Worm (Caenorhabditis elegans) whole organism, early embryonic: ENCODE results near the gene spe-43.

Experiments
- B0310.2 ChIP-seq: sonication (generic microtip); optimal IDR thresholded peaks from 2 replicates; lab custom pipeline; 2016; ENCODE audit warnings: mild to moderate bottlenecking, missing genetic modification characterization, missing compliant biosample characterization
- F13C5.2 ChIP-seq: sonication (generic microtip); optimal IDR thresholded peaks from 2 replicates; lab custom pipeline; 2017; ENCODE audit warnings: mild to moderate bottlenecking, missing genetic modification characterization, inconsistent platforms, missing compliant biosample characterization
- aly-1 ChIP-seq: sonication (generic microtip); optimal IDR thresholded peaks from 2 replicates; lab custom pipeline; 2016; ENCODE audit warnings: missing genetic modification characterization, missing compliant biosample characterization
- ama-1 ChIP-seq: fragments of 150-350 bp; optimal IDR thresholded peaks from 2 replicates; lab custom pipeline; 2014
- ceh-13 ChIP-seq: fragments of 200-800 bp; sonication (Bioruptor generic); optimal IDR thresholded peaks from 2 replicates; lab custom pipeline; 2018; ENCODE audit warnings: mild to moderate bottlenecking, missing genetic modification characterization, missing compliant biosample characterization
- ceh-36 ChIP-seq: sonication (generic microtip); optimal IDR thresholded peaks from 2 replicates; lab custom pipeline; 2016; ENCODE audit warnings: missing genetic modification characterization, inconsistent platforms, missing compliant biosample characterization
- ets-7 ChIP-seq: sonication (generic microtip); optimal IDR thresholded peaks from 2 replicates; lab custom pipeline; 2016; ENCODE audit warnings: missing genotype, missing genetic modification characterization, missing compliant biosample characterization
- flt-1 ChIP-seq: fragments of 200-800 bp; sonication (Bioruptor generic); IDR thresholded peaks from 2 replicates; pipeline ENCODE4 v1.3.6; 2022; ENCODE audit warnings: missing genetic modification characterization, missing compliant biosample characterization
- hmbx-1 ChIP-seq: sonication (generic microtip); optimal IDR thresholded peaks from 2 replicates; lab custom pipeline; 2016; ENCODE audit warnings: mild to moderate bottlenecking, missing genetic modification characterization, missing compliant biosample characterization
- hmg-4 ChIP-seq: fragments of 200-800 bp; sonication (Bioruptor generic); optimal IDR thresholded peaks from 2 replicates; lab custom pipeline; 2018; ENCODE audit warnings: mild to moderate bottlenecking, missing genetic modification characterization, missing compliant biosample characterization
- hnd-1 ChIP-seq: sonication (generic microtip); optimal IDR thresholded peaks from 2 replicates; lab custom pipeline; 2016; ENCODE audit warnings: missing genetic modification characterization, missing compliant biosample characterization
- pes-1 ChIP-seq: fragments of 200-800 bp; sonication (Bioruptor generic); IDR thresholded peaks from 2 replicates; pipeline ENCODE4 v1.3.6; 2022; ENCODE audit warnings: missing genetic modification reagents, missing genetic modification characterization, missing compliant biosample characterization
- scrt-1 ChIP-seq: fragments of 200-800 bp; sonication (Bioruptor generic); IDR thresholded peaks from 2 replicates; pipeline ENCODE4 v1.3.6; 2022; ENCODE audit warnings: missing genetic modification characterization, missing compliant biosample characterization
- sea-1 ChIP-seq: fragments of 200-800 bp; sonication (Bioruptor generic); conservative IDR thresholded peaks from 2 replicates; pipeline ENCODE4 v1.3.6; 2022; ENCODE audit warnings: missing genetic modification characterization, missing compliant biosample characterization
- tbx-11 ChIP-seq: fragments of 200-800 bp; sonication (Bioruptor generic); IDR thresholded peaks from 2 replicates; pipeline ENCODE4 v1.3.6; 2022; ENCODE audit warnings: missing genetic modification characterization, missing compliant biosample characterization
- tbx-37 ChIP-seq: fragments of 200-800 bp; sonication (Bioruptor generic); conservative IDR thresholded peaks from 2 replicates; pipeline ENCODE4 v1.3.6; 2022; ENCODE audit warnings: missing genetic modification reagents, missing genetic modification characterization, missing compliant biosample characterization
- tra-4 ChIP-seq: sonication (generic microtip); optimal IDR thresholded peaks from 2 replicates; lab custom pipeline; 2017; ENCODE audit warnings: missing genetic modification characterization, missing compliant biosample characterization

The spe-43 gene

DNA sequence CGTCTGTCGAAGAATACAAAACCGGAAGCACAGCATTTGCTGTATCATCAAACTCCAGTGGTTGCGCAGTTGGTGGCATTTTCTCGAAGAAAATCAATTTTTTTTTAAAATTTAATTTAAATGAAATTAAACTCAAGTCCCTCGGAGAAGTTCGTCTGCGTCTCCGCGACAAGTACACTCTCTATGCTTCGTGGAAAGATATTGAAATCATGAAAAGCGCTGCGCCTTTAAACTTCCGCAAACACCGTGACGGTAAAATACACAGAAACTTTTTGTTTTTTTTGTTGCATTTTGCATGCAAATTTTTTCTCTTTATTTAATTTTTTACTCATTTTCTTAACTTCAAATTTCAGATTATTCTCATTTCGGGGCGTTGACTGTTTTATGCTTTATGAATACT, 43.5 kb downstream of the spe-43 start, which contains the start of the genes dli-1, tin-9.2 and exos-4.1:
TSS of gene dli-1 (minus strand) at position 141 of the 400 bp plus-strand sequence.
TSS of gene tin-9.2 (plus strand) at position 344 of the 400 bp plus-strand sequence.
TSS of gene exos-4.1 (plus strand) at position 348 of the 400 bp plus-strand sequence.
- TF ChIP-seq hnd-1 (no peak), ets-7 (tag; lab: Kevin White, UChicago) (no peak), aly-1 (no peak), F13C5.2 (tag; lab: Kevin White, UChicago) (peak; percentile 41), tbx-37 (no peak)

DNA sequence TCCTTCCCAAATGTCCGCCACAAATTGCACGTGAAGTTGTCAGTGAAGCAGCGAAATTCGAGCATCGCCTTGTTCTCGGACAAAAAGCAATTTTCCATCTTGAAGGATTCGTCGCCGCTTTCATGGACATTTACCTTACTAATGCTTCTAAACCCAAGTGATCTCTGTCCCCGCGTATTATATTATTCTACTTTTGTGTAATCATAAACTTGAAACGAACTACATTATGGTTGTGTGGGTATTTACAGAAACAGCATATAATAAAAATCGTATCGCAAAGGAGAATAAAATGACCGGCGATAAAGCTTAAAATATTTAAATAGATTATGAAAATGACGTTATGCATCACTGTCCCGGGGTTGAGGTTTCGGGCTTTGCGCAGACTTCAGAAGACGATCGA, 45.4 kb downstream of the spe-43 start:
- TF ChIP-seq ceh-13 (no peak), ets-7 (tag; lab: Kevin White, UChicago) (no peak), ceh-36 (tag; lab: Kevin White, UChicago) (no peak), flt-1 (GFP tag; lab: Robert Waterston, UW) (no peak), aly-1 (no peak), pes-1 (GFP tag; lab: Robert Waterston, UW) (no peak)

DNA sequence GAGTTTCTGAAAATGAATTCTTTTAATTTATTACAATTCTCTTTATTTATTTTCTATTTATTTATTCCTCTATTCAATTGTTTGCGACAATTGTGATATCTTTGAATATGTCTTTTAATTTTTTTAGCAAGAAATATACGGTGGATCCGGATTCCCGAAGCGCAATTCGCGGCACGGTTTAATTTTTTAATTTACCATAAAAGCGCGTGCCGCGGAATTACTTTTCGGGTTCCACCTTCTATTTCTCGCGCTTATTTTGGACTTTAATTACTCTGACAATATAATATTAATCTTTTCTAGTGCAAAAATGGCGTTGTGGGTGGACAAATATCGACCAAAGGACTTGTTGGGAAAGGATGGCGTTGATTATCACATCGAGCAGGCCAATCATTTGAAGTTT, 46.7 kb downstream of the spe-43 start, which contains the start of gene rfc-3:
TSS of gene rfc-3 (plus strand) at position 301 of the 400 bp plus-strand sequence.
- TF ChIP-seq aly-1 (no peak), ama-1 (lab: Kevin White, UChicago) (peak; percentile 14), pes-1 (GFP tag; lab: Robert Waterston, UW) (no peak), tbx-11 (GFP tag; lab: Robert Waterston, UW) (no peak)

DNA sequence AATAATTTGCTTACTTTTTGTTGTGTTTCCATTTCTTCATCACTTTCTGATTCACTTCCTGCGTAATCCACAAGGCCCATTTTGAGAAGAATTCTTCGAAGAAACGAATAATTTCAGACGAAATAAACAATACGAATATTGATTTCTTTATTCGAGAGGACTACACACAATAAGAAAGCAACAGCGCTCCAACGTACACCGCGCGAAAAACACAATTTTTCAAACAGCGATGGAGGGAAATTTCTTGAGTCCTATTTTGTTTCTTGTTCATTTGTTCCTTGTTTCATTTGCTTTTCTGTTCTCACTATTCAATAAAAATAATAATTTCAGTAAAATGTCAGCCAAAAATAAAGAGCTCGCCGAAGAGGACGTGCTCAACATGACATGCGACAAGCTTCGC, 48.5 kb downstream of the spe-43 start, which contains the start of the genes prcc-1 and C39E9.12:
TSS of gene prcc-1 (minus strand) at position 119 of the 400 bp plus-strand sequence.
TSS of gene C39E9.12 (plus strand) at position 331 of the 400 bp plus-strand sequence.
- no peak for TF ChIP-seq tbx-37
- no peak for TF ChIP-seq hmg-4 (GFP tag; lab: Kevin White, UChicago)
- no peak for TF ChIP-seq ceh-13
- no peak for TF ChIP-seq ama-1 (lab: Kevin White, UChicago)
- no peak for TF ChIP-seq sea-1 (GFP tag; lab: Robert Waterston, UW)
- TF ChIP-seq F13C5.2 (tag; lab: Kevin White, UChicago), result no peak

DNA sequence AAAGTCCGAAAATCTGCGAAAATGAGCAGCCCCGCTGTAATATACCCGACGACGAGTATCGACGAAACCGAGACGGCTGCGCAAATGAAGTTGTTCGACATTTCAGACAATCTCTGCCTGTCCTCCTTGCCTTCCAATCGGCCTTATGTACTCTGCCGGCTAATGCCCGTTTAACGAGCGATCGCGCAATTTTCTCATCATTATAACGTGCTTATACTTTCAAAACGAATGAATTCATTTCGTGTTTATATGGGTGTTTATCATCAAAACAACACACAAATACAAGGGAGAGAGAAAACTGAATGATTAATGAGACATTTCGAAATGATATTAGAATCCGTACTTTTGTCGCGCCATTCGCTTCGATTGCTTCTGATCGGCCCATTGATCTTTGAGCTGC, 51.2 kb downstream of the spe-43 start, which contains the start of gene col-132:
TSS of gene col-132 (minus strand) at position 101 of the 400 bp plus-strand sequence.
- TF ChIP-seq tbx-37, result no peak
- no peak for TF ChIP-seq flt-1 (GFP tag; lab: Robert Waterston, UW)
- no peak for TF ChIP-seq aly-1
- no peak for TF ChIP-seq tra-4
- TF ChIP-seq hmbx-1 (tag; lab: Kevin White, UChicago), result no peak
- no peak for TF ChIP-seq scrt-1 (GFP tag; lab: Robert Waterston, UW)
- TF ChIP-seq ets-7 (tag; lab: Kevin White, UChicago), result no peak
- TF ChIP-seq B0310.2 (tag; lab: Kevin White, UChicago), result no peak
- no peak for TF ChIP-seq pes-1 (GFP tag; lab: Robert Waterston, UW)
- no peak for TF ChIP-seq hmg-4 (GFP tag; lab: Kevin White, UChicago)
- TF ChIP-seq ceh-13, result no peak
- no peak for TF ChIP-seq ama-1 (lab: Kevin White, UChicago)
- no peak for TF ChIP-seq F13C5.2 (tag; lab: Kevin White, UChicago)
- TF ChIP-seq ceh-36 (tag; lab: Kevin White, UChicago), result no peak
- TF ChIP-seq tbx-11 (GFP tag; lab: Robert Waterston, UW), result no peak
- no peak for TF ChIP-seq sea-1 (GFP tag; lab: Robert Waterston, UW)
- TF ChIP-seq hnd-1, result no peak

DNA sequence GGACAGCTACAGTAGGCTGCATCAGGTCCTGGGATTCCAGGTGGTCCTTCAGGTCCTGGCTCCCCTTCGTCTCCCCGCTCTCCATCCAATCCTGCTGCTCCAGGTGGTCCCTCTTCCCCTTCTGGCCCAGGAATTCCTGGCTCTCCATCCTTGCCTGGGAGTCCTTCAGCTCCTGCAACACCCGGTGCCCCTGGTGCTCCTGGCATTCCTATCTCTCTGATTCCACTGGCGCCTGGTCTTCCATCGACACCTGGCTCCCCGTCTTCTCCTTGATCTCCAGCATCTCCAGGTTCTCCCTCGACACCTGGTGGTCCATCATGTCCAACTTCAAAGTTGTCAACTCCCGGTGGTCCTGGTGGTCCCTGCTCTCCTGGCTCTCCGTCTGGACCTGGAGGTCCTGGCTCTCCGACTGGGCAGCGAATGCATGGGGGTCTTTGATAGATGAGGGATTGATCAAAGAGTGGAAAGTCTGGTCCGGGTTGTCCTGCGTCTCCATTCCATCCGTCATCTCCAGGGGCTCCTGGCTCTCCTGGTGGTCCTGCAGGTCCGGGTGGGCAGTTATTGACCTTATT, 52.4 kb downstream of the spe-43 start:
- TF ChIP-seq ceh-36 (tag; lab: Kevin White, UChicago) (no peak), hmbx-1 (tag; lab: Kevin White, UChicago) (no peak), hmg-4 (GFP tag; lab: Kevin White, UChicago) (peak; percentile 42), pes-1 (GFP tag; lab: Robert Waterston, UW) (no peak), tbx-37 (no peak), ceh-13 (no peak)
